Worm (Caenorhabditis elegans) whole organism, late embryonic: ENCODE data around the gene gcy-21.
"Not testable (repeated sequence)": the region's sequence is repeated elsewhere in the genome, so short reads cannot be mapped to it uniquely, and the experiment has no call there.

Source experiments
- C38D4.7 ChIP-seq: fragments of 200-800 bp; sonication (Bioruptor generic); optimal IDR thresholded peaks from 2 replicates; lab custom pipeline; 2018; ENCODE audit warnings: mild to moderate bottlenecking, missing genetic modification characterization, moderate library complexity, missing compliant biosample characterization
- K02D7.2 ChIP-seq: sonication (generic microtip); optimal IDR thresholded peaks from 2 replicates; lab custom pipeline; 2017; ENCODE audit warnings: mild to moderate bottlenecking, missing genetic modification characterization, missing compliant biosample characterization
- K09A11.1 ChIP-seq: sonication (generic microtip); optimal IDR thresholded peaks from 2 replicates; lab custom pipeline; 2017; ENCODE audit warnings: antibody characterized with exemption, mild to moderate bottlenecking, missing genetic modification characterization, missing compliant biosample characterization; ENCODE audit not compliant: insufficient read depth
- ama-1 ChIP-seq: fragments of 150-350 bp; optimal IDR thresholded peaks from 2 replicates; lab custom pipeline; 2014
- ceh-18 ChIP-seq: sonication (generic microtip); optimal IDR thresholded peaks from 2 replicates; lab custom pipeline; 2016; ENCODE audit warnings: missing genetic modification characterization, missing compliant biosample characterization
- ceh-19 ChIP-seq: fragments of 200-800 bp; sonication (Bioruptor generic); optimal IDR thresholded peaks from 2 replicates; lab custom pipeline; 2018; ENCODE audit warnings: mild to moderate bottlenecking, missing genetic modification characterization, missing compliant biosample characterization
- ceh-24 ChIP-seq: sonication (generic microtip); optimal IDR thresholded peaks from 2 replicates; lab custom pipeline; 2016; ENCODE audit warnings: mild to moderate bottlenecking, missing genetic modification characterization, missing compliant biosample characterization
- ceh-30 ChIP-seq: fragments of 150-350 bp; optimal IDR thresholded peaks from 2 replicates; lab custom pipeline; 2014; ENCODE audit warnings: missing biosample characterization, missing genetic modification characterization
- ceh-31 ChIP-seq: sonication (generic microtip); optimal IDR thresholded peaks from 2 replicates; lab custom pipeline; 2016; ENCODE audit warnings: missing genetic modification characterization, missing compliant biosample characterization
- ceh-48 ChIP-seq: sonication (generic microtip); optimal IDR thresholded peaks from 2 replicates; lab custom pipeline; 2016; ENCODE audit warnings: missing genetic modification characterization, inconsistent platforms, missing compliant biosample characterization
- ceh-6 ChIP-seq: fragments of 200-800 bp; sonication (Bioruptor generic); optimal IDR thresholded peaks from 2 replicates; lab custom pipeline; 2018; ENCODE audit warnings: mild to moderate bottlenecking, missing genetic modification characterization, missing compliant biosample characterization
- ceh-9 ChIP-seq: sonication (generic microtip); optimal IDR thresholded peaks from 2 replicates; lab custom pipeline; 2016; ENCODE audit warnings: mild to moderate bottlenecking, missing genetic modification characterization, inconsistent platforms, missing compliant biosample characterization
- dve-1 ChIP-seq: sonication (generic microtip); optimal IDR thresholded peaks from 2 replicates; lab custom pipeline; 2017; ENCODE audit warnings: antibody characterized with exemption, mild to moderate bottlenecking, missing genetic modification characterization, missing compliant biosample characterization
- elt-2 ChIP-seq: sonication (generic microtip); optimal IDR thresholded peaks from 2 replicates; lab custom pipeline; 2016; ENCODE audit warnings: missing genetic modification reagents, missing genetic modification characterization, missing compliant biosample characterization
- elt-4 ChIP-seq: sonication (generic microtip); optimal IDR thresholded peaks from 2 replicates; lab custom pipeline; 2016; ENCODE audit warnings: missing genetic modification characterization, missing compliant biosample characterization
- eyg-1 ChIP-seq: sonication (generic microtip); optimal IDR thresholded peaks from 2 replicates; lab custom pipeline; 2016; ENCODE audit warnings: missing genotype, missing genetic modification characterization, missing compliant biosample characterization
- fkh-6 ChIP-seq: sonication (generic microtip); optimal IDR thresholded peaks from 2 replicates; lab custom pipeline; 2016; ENCODE audit warnings: missing genetic modification characterization, missing compliant biosample characterization
- gmeb-2 ChIP-seq: sonication (generic microtip); optimal IDR thresholded peaks from 2 replicates; lab custom pipeline; 2016; ENCODE audit warnings: missing genetic modification characterization, inconsistent platforms, missing compliant biosample characterization
- hlh-13 ChIP-seq: fragments of 200-800 bp; sonication (Bioruptor generic); optimal IDR thresholded peaks from 2 replicates; lab custom pipeline; 2018; ENCODE audit warnings: mild to moderate bottlenecking, missing genetic modification characterization, missing compliant biosample characterization
- hlh-15 ChIP-seq: sonication (generic microtip); optimal IDR thresholded peaks from 2 replicates; lab custom pipeline; 2016; ENCODE audit warnings: missing genetic modification characterization, missing compliant biosample characterization
- hlh-8 ChIP-seq: sonication (generic microtip); optimal IDR thresholded peaks from 2 replicates; lab custom pipeline; 2016; ENCODE audit warnings: missing genotype, missing genetic modification characterization, missing compliant biosample characterization
- lin-11 ChIP-seq: fragments of 200-800 bp; sonication (Bioruptor generic); optimal IDR thresholded peaks from 2 replicates; lab custom pipeline; 2018; ENCODE audit warnings: mild to moderate bottlenecking, missing genetic modification characterization, missing compliant biosample characterization
- madf-2 ChIP-seq: sonication (generic microtip); optimal IDR thresholded peaks from 2 replicates; lab custom pipeline; 2017; ENCODE audit warnings: missing genetic modification characterization, missing compliant biosample characterization
- mec-3 ChIP-seq: sonication (generic microtip); optimal IDR thresholded peaks from 2 replicates; lab custom pipeline; 2016; ENCODE audit warnings: borderline replicate concordance, missing genetic modification characterization, missing compliant biosample characterization
- pax-1 ChIP-seq: fragments of 150-350 bp; optimal IDR thresholded peaks from 2 replicates; lab custom pipeline; 2014; ENCODE audit warnings: missing biosample characterization, missing genetic modification characterization
- pqm-1 ChIP-seq: sonication (generic microtip); optimal IDR thresholded peaks from 2 replicates; lab custom pipeline; 2016; ENCODE audit warnings: missing genetic modification characterization, missing compliant biosample characterization
- pros-1 ChIP-seq: fragments of 150-350 bp; optimal IDR thresholded peaks from 2 replicates; lab custom pipeline; 2014; ENCODE audit warnings: missing biosample characterization, missing genetic modification reagents, missing genetic modification characterization
- ref-2 ChIP-seq: sonication (generic microtip); optimal IDR thresholded peaks from 2 replicates; lab custom pipeline; 2016; ENCODE audit warnings: missing genetic modification characterization, missing compliant biosample characterization
- rnt-1 ChIP-seq: sonication (generic microtip); optimal IDR thresholded peaks from 2 replicates; lab custom pipeline; 2016; ENCODE audit warnings: missing genetic modification characterization, missing compliant biosample characterization
- sdc-2 ChIP-seq: sonication (generic microtip); optimal IDR thresholded peaks from 2 replicates; lab custom pipeline; 2016; ENCODE audit warnings: missing genotype, missing genetic modification characterization, missing compliant biosample characterization
- sox-4 ChIP-seq: sonication (generic microtip); optimal IDR thresholded peaks from 2 replicates; lab custom pipeline; 2017; ENCODE audit warnings: mild to moderate bottlenecking, missing genetic modification characterization, inconsistent platforms, missing compliant biosample characterization
- tbx-7 ChIP-seq: sonication (generic microtip); optimal IDR thresholded peaks from 2 replicates; lab custom pipeline; 2016; ENCODE audit warnings: missing genotype, missing genetic modification characterization, missing compliant biosample characterization
- unc-55 ChIP-seq: sonication (generic microtip); optimal IDR thresholded peaks from 2 replicates; lab custom pipeline; 2017; ENCODE audit warnings: missing biosample characterization, missing genetic modification reagents, missing genetic modification characterization
- unc-86 ChIP-seq: sonication (generic microtip); optimal IDR thresholded peaks from 2 replicates; lab custom pipeline; 2016; ENCODE audit warnings: missing genetic modification characterization, missing compliant biosample characterization
- ztf-16 ChIP-seq: sonication (generic microtip); optimal IDR thresholded peaks from 2 replicates; lab custom pipeline; 2017; ENCODE audit warnings: missing genetic modification characterization, missing compliant biosample characterization

gcy-21 gene

ce11 chrII:2656606-2657005 lies 2.9 kb upstream of the gcy-21 start, which contains the start of gene sri-47:
Gene sri-47, plus strand, starts transcription at chrII:2656906.
- no peak for TF ChIP-seq ref-2 (tag; lab: Kevin White, UChicago)
- no peak for TF ChIP-seq ceh-31 (tag; lab: Kevin White, UChicago)
- TF ChIP-seq lin-11 = no peak
- no peak for TF ChIP-seq K09A11.1 (tag; lab: Kevin White, UChicago)
- TF ChIP-seq unc-86 (tag; lab: Kevin White, UChicago) = no peak
- TF ChIP-seq elt-4 = no peak
- TF ChIP-seq ceh-6 (GFP tag; lab: Kevin White, UChicago) = no peak
- no peak for TF ChIP-seq ceh-18 (tag; lab: Kevin White, UChicago)
- TF ChIP-seq, all 69 proteins: peak for 0

ce11 chrII:2665081-2665480 lies 5.6 kb downstream of the gcy-21 start, which contains the start of gene F22E5.2:
Gene F22E5.2, plus strand, starts transcription at chrII:2665381.
- TF ChIP-seq ceh-18, sox-4, madf-2 (tag; lab: Kevin White, UChicago): not testable (repeated sequence)

- TF ChIP-seq hlh-13 (GFP tag; lab: Kevin White, UChicago) = no peak
- no peak for TF ChIP-seq sdc-2 (tag; lab: Kevin White, UChicago)
- no peak for TF ChIP-seq hlh-15 (tag; lab: Kevin White, UChicago)
These were observed 6.1 kb downstream of the gcy-21 start, which contains the start of gene F22E5.22 for ce11 chrII:2665606-2666005. Gene F22E5.22, plus strand, starts transcription at chrII:2665906.

ce11 chrII:2672320-2672719 lies 12.9 kb downstream of the gcy-21 start, which contains the start of gene sri-57:
Gene sri-57, minus strand, starts transcription at chrII:2672420.
- TF ChIP-seq ceh-9; ceh-18 (tag; lab: Kevin White, UChicago); C38D4.7 (GFP tag; lab: Kevin White, UChicago): not testable (repeated sequence)
- TF ChIP-seq, all 69 proteins: peak for 0; not testable (repeated sequence) for 69

- not testable (repeated sequence) for TF ChIP-seq pros-1 (tag; lab: Kevin White, UChicago); sdc-2 (tag; lab: Kevin White, UChicago); ama-1
These were observed 14.1 kb downstream of the gcy-21 start, which contains the start of the genes F22E5.20 and F22E5.1 for ce11 chrII:2673534-2673933. Gene F22E5.20, minus strand, starts transcription at chrII:2673634. Gene F22E5.1, plus strand, starts transcription at chrII:2673775.

- no peak for TF ChIP-seq unc-55 (GFP tag; lab: Kevin White, UChicago)
- no peak for TF ChIP-seq tbx-7 (tag; lab: Kevin White, UChicago)
- TF ChIP-seq hlh-8 (tag; lab: Kevin White, UChicago) = no peak
- TF ChIP-seq pax-1 = no peak
- peak; percentile 84 for TF ChIP-seq elt-2 (tag; lab: Kevin White, UChicago)
These were observed 18.2 kb downstream of the gcy-21 start, which contains the start of gene F22E5.17 for ce11 chrII:2677534-2678168. Gene F22E5.17, plus strand, starts transcription at chrII:2678041.

- TF ChIP-seq pqm-1 (tag; lab: Kevin White, UChicago) = no peak
- TF ChIP-seq pax-1 = no peak
- TF ChIP-seq ceh-24 (tag; lab: Kevin White, UChicago) = no peak
- no peak for TF ChIP-seq ceh-19 (GFP tag; lab: Kevin White, UChicago)
- TF ChIP-seq ceh-48 = no peak
- no peak for TF ChIP-seq dve-1 (tag; lab: Kevin White, UChicago)
- no peak for TF ChIP-seq K02D7.2 (tag; lab: Kevin White, UChicago)
- TF ChIP-seq pros-1 (tag; lab: Kevin White, UChicago) = no peak
- TF ChIP-seq K09A11.1 (tag; lab: Kevin White, UChicago) = no peak
- TF ChIP-seq unc-86 (tag; lab: Kevin White, UChicago) = no peak
- TF ChIP-seq fkh-6 (tag; lab: Kevin White, UChicago) = no peak
- TF ChIP-seq ceh-6 (GFP tag; lab: Kevin White, UChicago) = no peak
- no peak for TF ChIP-seq ceh-30 (tag; lab: Kevin White, UChicago)
- no peak for TF ChIP-seq mec-3 (tag; lab: Kevin White, UChicago)
- no peak for TF ChIP-seq ztf-16
- no peak for TF ChIP-seq rnt-1 (tag; lab: Kevin White, UChicago)
- no peak for TF ChIP-seq gmeb-2
- no peak for TF ChIP-seq eyg-1 (tag; lab: Kevin White, UChicago)
- TF ChIP-seq, all 69 proteins: peak for 0
These were observed 21.7 kb downstream of the gcy-21 start, which contains the start of gene F34D6.1 for ce11 chrII:2681118-2681517. Gene F34D6.1, minus strand, starts transcription at chrII:2681218.
